Fruit fly (Drosophila melanogaster): ENCODE data around the gene GATAe.

Gene GATAe

dm6 chr3R:16011698-16012332 is 2.9 kb downstream of the GATAe start (continued):
- TF ChIP-seq PHDP (tag; optimal IDR thresholded peaks at IDR 0.05): peak; percentile 2
- peak; percentile 57 for TF ChIP-seq mirr (GFP tag; optimal IDR thresholded peaks at IDR 0.05)
- TF ChIP-seq lab (GFP tag; optimal IDR thresholded peaks at IDR 0.05): peak; percentile 65
- peak; percentile 30 for TF ChIP-seq Sox100B (GFP tag; optimal IDR thresholded peaks at IDR 0.05)
- 0 out of 2 replicates have a peak, but pooled peaks have one; percentile 5 for TF ChIP-seq Rfx (GFP tag; IDR thresholded peaks at IDR 0.05)
- TF ChIP-seq Med (GFP tag): peak; percentile 64
- TF ChIP-seq CG8478 (optimal IDR thresholded peaks at IDR 0.05): peak; percentile 74
- TF ChIP-seq Deaf1 (tag; optimal IDR thresholded peaks at IDR 0.05): peak; percentile 57
- no peak for TF ChIP-seq Spps (tag; optimal IDR thresholded peaks at IDR 0.05)
- TF ChIP-seq CG6254 (GFP tag; optimal IDR thresholded peaks at IDR 0.05): peak; percentile 36
- peak; percentile 16 for TF ChIP-seq CG1529 (GFP tag; optimal IDR thresholded peaks at IDR 0.05)
- no peak for TF ChIP-seq CG7745 (tag; optimal IDR thresholded peaks at IDR 0.05)
- TF ChIP-seq CG15269 (tag; optimal IDR thresholded peaks at IDR 0.05): peak; percentile 13
- TF ChIP-seq CG15601 (tag; optimal IDR thresholded peaks at IDR 0.05): peak; percentile 6
- peak; percentile 11 for TF ChIP-seq unpg (GFP tag; optimal IDR thresholded peaks at IDR 0.05)
- peak; percentile 12 for TF ChIP-seq CG12391 (tag; optimal IDR thresholded peaks at IDR 0.05)
- TF ChIP-seq CG7987 (GFP tag; optimal IDR thresholded peaks at IDR 0.05): peak; percentile 16
- TF ChIP-seq HmgZ (tag; optimal IDR thresholded peaks at IDR 0.05): peak; percentile 57
- TF ChIP-seq her (GFP tag; optimal IDR thresholded peaks at IDR 0.05): no peak
- TF ChIP-seq Hmr (GFP tag; optimal IDR thresholded peaks at IDR 0.05): peak; percentile 20
- peak; percentile 29 for TF ChIP-seq HHEX (GFP tag; optimal IDR thresholded peaks at IDR 0.05)
- TF ChIP-seq grn (GFP tag; optimal IDR thresholded peaks at IDR 0.05): peak; percentile 66
- TF ChIP-seq sug (tag; optimal IDR thresholded peaks at IDR 0.05): peak; percentile 83
- no peak for TF ChIP-seq Bgb (GFP tag; IDR thresholded peaks at IDR 0.05; ENCODE audit: partially characterized antibody)
- no peak for TF ChIP-seq TFAM (GFP tag; optimal IDR thresholded peaks at IDR 0.05)
- no peak for TF ChIP-seq Hr39 (optimal IDR thresholded peaks at IDR 0.05)
- no peak for TF ChIP-seq sqz (GFP tag; optimal IDR thresholded peaks at IDR 0.05)
- TF ChIP-seq CG4707 (GFP tag; optimal IDR thresholded peaks at IDR 0.05): no peak
- TF ChIP-seq ash1 (GFP tag; optimal IDR thresholded peaks at IDR 0.05): peak; percentile 33
- TF ChIP-seq Taf1 (GFP tag; IDR thresholded peaks at IDR 0.05): no peak
- TF ChIP-seq Fer3 (tag; optimal IDR thresholded peaks at IDR 0.05): peak; percentile 7
- no peak for TF ChIP-seq Mad (GFP tag; optimal IDR thresholded peaks at IDR 0.05)
- peak; percentile 51 for TF ChIP-seq Asciz (GFP tag; optimal IDR thresholded peaks at IDR 0.05)
- TF ChIP-seq scrt (GFP tag; optimal IDR thresholded peaks at IDR 0.05): peak; percentile 11
- 0 out of 3 replicates have a peak, but pooled peaks have one; percentile 23 for TF ChIP-seq CG14860 (GFP tag; IDR thresholded peaks at IDR 0.05; ENCODE audit: partially characterized antibody)
- peak; percentile 80 for TF ChIP-seq exex (tag; optimal IDR thresholded peaks at IDR 0.05)
- TF ChIP-seq CG1233 (GFP tag; optimal IDR thresholded peaks at IDR 0.05): peak; percentile 4
- peak; percentile 38 for TF ChIP-seq odd (GFP tag; optimal IDR thresholded peaks at IDR 0.05)
- peak; percentile 21 for TF ChIP-seq CG6854 (GFP tag; optimal IDR thresholded peaks at IDR 0.05)
- TF ChIP-seq CG8290 (GFP tag; optimal IDR thresholded peaks at IDR 0.05): no peak
- peak in 1 of 2 experiments; percentile 45 for TF ChIP-seq CG8290 (tag; optimal IDR thresholded peaks at IDR 0.05)
- TF ChIP-seq corto (GFP tag; optimal IDR thresholded peaks at IDR 0.05): peak; percentile 4
- no peak for TF ChIP-seq Sry-δ (GFP tag; optimal IDR thresholded peaks at IDR 0.05)

All from whole organism, embryonic.